Fruit fly (Drosophila melanogaster) whole organism, embryonic: ENCODE results near the gene morgue.

Experiments used
- Antp ChIP-seq: fragments of 200-800 bp; sonication (Bioruptor generic); optimal IDR thresholded peaks from 3 replicates; lab custom pipeline; 2016; ENCODE audit warnings: missing biosample characterization, missing genetic modification characterization
- Awh ChIP-seq: fragments of 200-800 bp; sonication (Bioruptor generic); IDR thresholded peaks from 2 replicates; pipeline ENCODE4, ENCODE4 v1.3.6; 2022; ENCODE audit warnings: missing biosample characterization, missing genetic modification characterization
- BEAF-32 ChIP-seq: fragments of 200-800 bp; sonication (Bioruptor generic); optimal IDR thresholded peaks from 3 replicates; lab custom pipeline; 2017; ENCODE audit warnings: missing biosample characterization, missing genetic modification characterization, mild to moderate bottlenecking, moderate library complexity, missing genetic modification reagents
- CG10274 ChIP-seq: fragments of 200-800 bp; sonication (Bioruptor generic); optimal IDR thresholded peaks from 3 replicates; lab custom pipeline; 2017; ENCODE audit warnings: missing biosample characterization, mild to moderate bottlenecking, missing genetic modification characterization
- CG11456 ChIP-seq: fragments of 200-800 bp; sonication (Bioruptor generic); IDR thresholded peaks from 3 replicates; pipeline ENCODE4 v1.3.6; 2022; ENCODE audit warnings: missing biosample characterization, missing genetic modification characterization
- CG12155 ChIP-seq: fragments of 200-800 bp; sonication (Bioruptor generic); optimal IDR thresholded peaks from 3 replicates; lab custom pipeline; 2016; ENCODE audit warnings: missing biosample characterization, missing genetic modification characterization
- CG12744 ChIP-seq: fragments of 200-800 bp; sonication (Bioruptor generic); optimal IDR thresholded peaks from 2 replicates; lab custom pipeline; 2016; ENCODE audit warnings: missing biosample characterization, missing genetic modification characterization
- CG13775 ChIP-seq: fragments of 200-800 bp; sonication (Bioruptor generic); optimal IDR thresholded peaks from 3 replicates; lab custom pipeline; 2017; ENCODE audit warnings: missing biosample characterization, mild to moderate bottlenecking, missing genetic modification characterization
- CG17568 ChIP-seq: fragments of 200-800 bp; sonication (Bioruptor generic); optimal IDR thresholded peaks from 2 replicates; lab custom pipeline; 2018; ENCODE audit warnings: missing biosample characterization, mild to moderate bottlenecking, missing genetic modification characterization, moderate library complexity
- CG2678 ChIP-seq: fragments of 200-800 bp; sonication (Bioruptor generic); optimal IDR thresholded peaks from 3 replicates; lab custom pipeline; 2019; ENCODE audit warnings: missing biosample characterization, mild to moderate bottlenecking, missing genetic modification characterization, moderate library complexity
- CG2712 ChIP-seq: fragments of 200-800 bp; optimal IDR thresholded peaks from 3 replicates; lab custom pipeline; 2019; ENCODE audit warnings: missing biosample characterization, mild to moderate bottlenecking, missing genetic modification characterization, moderate library complexity
- CG31388 ChIP-seq: fragments of 200-800 bp; sonication (Bioruptor generic); optimal IDR thresholded peaks from 2 replicates; lab custom pipeline; 2016; ENCODE audit warnings: missing biosample characterization, missing genetic modification characterization
- CG31441 ChIP-seq: fragments of 200-800 bp; sonication (Bioruptor generic); IDR thresholded peaks from 2 replicates; pipeline ENCODE4 v1.3.6; 2022; ENCODE audit warnings: missing biosample characterization, missing genetic modification characterization
- CG3847 ChIP-seq: fragments of 200-800 bp; sonication (Bioruptor generic); IDR thresholded peaks from 2 replicates; pipeline ENCODE4 v1.3.6; 2022; ENCODE audit warnings: missing biosample characterization, missing genetic modification characterization
- CG4360 ChIP-seq: fragments of 200-800 bp; sonication (Bioruptor generic); IDR thresholded peaks from 2 replicates; pipeline ENCODE4 v1.3.6; 2022; ENCODE audit warnings: missing biosample characterization, missing genetic modification characterization
- CG6683 ChIP-seq: fragments of 200-800 bp; sonication (Bioruptor generic); optimal IDR thresholded peaks from 2 replicates; lab custom pipeline; 2017; ENCODE audit warnings: missing biosample characterization, mild to moderate bottlenecking, missing genetic modification characterization, missing genetic modification reagents
- CG7357 ChIP-seq: fragments of 200-800 bp; sonication (Bioruptor generic); IDR thresholded peaks from 3 replicates; pipeline ENCODE4 v1.3.6; 2022; ENCODE audit warnings: missing biosample characterization, missing genetic modification characterization
- CG9817 ChIP-seq: fragments of 200-800 bp; sonication (Bioruptor generic); optimal IDR thresholded peaks from 2 replicates; lab custom pipeline; 2018; ENCODE audit warnings: missing biosample characterization, mild to moderate bottlenecking, missing genetic modification characterization, moderate library complexity
- CTCF ChIP-seq: fragments of 200-800 bp; sonication (Bioruptor generic); optimal IDR thresholded peaks from 2 replicates; lab custom pipeline; 2017; ENCODE audit warnings: missing biosample characterization, mild to moderate bottlenecking, missing genetic modification characterization, moderate library complexity
- Chrac-16 ChIP-seq: fragments of 200-800 bp; sonication (Bioruptor generic); optimal IDR thresholded peaks from 3 replicates; lab custom pipeline; 2016; ENCODE audit warnings: missing biosample characterization, missing genetic modification characterization
- ERR ChIP-seq: fragments of 200-800 bp; sonication (Bioruptor generic); optimal IDR thresholded peaks from 2 replicates; lab custom pipeline; 2016; ENCODE audit warnings: missing biosample characterization, missing genetic modification characterization
- Elba2 ChIP-seq: fragments of 200-800 bp; sonication (Bioruptor generic); optimal IDR thresholded peaks from 3 replicates; lab custom pipeline; 2016; ENCODE audit warnings: missing biosample characterization, missing genetic modification characterization
- GATAe ChIP-seq: fragments of 200-800 bp; sonication (Bioruptor generic); conservative IDR thresholded peaks from 2 replicates; pipeline ENCODE4 v1.3.6; 2022; ENCODE audit warnings: missing biosample characterization, missing genetic modification characterization
- Gug ChIP-seq: fragments of 200-800 bp; sonication (Bioruptor generic); IDR thresholded peaks from 4 replicates; pipeline ENCODE4 v1.3.6; 2022; ENCODE audit warnings: missing biosample characterization, missing genetic modification characterization
- H15 ChIP-seq: fragments of 200-800 bp; sonication (Bioruptor generic); IDR thresholded peaks from 3 replicates; pipeline ENCODE4 v1.3.6; 2022; ENCODE audit warnings: missing biosample characterization, missing genetic modification characterization
- HLH54F ChIP-seq: fragments of 200-800 bp; sonication (Bioruptor generic); optimal IDR thresholded peaks from 3 replicates; lab custom pipeline; 2016; ENCODE audit warnings: missing biosample characterization, missing genetic modification characterization
- Hey ChIP-seq: fragments of 200-800 bp; sonication (Bioruptor generic); optimal IDR thresholded peaks from 3 replicates; lab custom pipeline; 2018; ENCODE audit warnings: missing biosample characterization, mild to moderate bottlenecking, missing genetic modification characterization
- Kr ChIP-seq: fragments of 200-800 bp; sonication (Bioruptor generic); optimal IDR thresholded peaks from 2 replicates; lab custom pipeline; 2017; ENCODE audit warnings: missing biosample characterization, mild to moderate bottlenecking, missing genetic modification characterization
- Mad ChIP-seq: fragments of 200-800 bp; sonication (Bioruptor generic); optimal IDR thresholded peaks from 2 replicates; lab custom pipeline; 2016; ENCODE audit warnings: missing biosample characterization, missing genetic modification characterization
- Med ChIP-seq: fragments of 200-800 bp; sonication (Bioruptor generic); peaks from one replicate; lab custom pipeline; 2016; ENCODE audit warnings: missing biosample characterization, missing genetic modification characterization, mild to moderate bottlenecking, inconsistent platforms, moderate library complexity
- Mrtf ChIP-seq: fragments of 200-800 bp; sonication (Bioruptor generic); IDR thresholded peaks from 3 replicates; pipeline ENCODE4 v1.3.6; 2022; ENCODE audit warnings: missing biosample characterization, missing genetic modification characterization
- Nf-YC ChIP-seq: fragments of 200-800 bp; optimal IDR thresholded peaks from 3 replicates; lab custom pipeline; 2019; ENCODE audit warnings: missing biosample characterization, mild to moderate bottlenecking, missing genetic modification characterization, moderate library complexity
- Oli ChIP-seq: fragments of 200-800 bp; sonication (Bioruptor generic); optimal IDR thresholded peaks from 2 replicates; lab custom pipeline; 2018; ENCODE audit warnings: missing biosample characterization, mild to moderate bottlenecking, missing genetic modification characterization, moderate library complexity
- Sox102F ChIP-seq: fragments of 200-800 bp; sonication (Bioruptor generic); optimal IDR thresholded peaks from 2 replicates; lab custom pipeline; 2018; ENCODE audit warnings: missing biosample characterization, mild to moderate bottlenecking, missing genetic modification characterization, moderate library complexity
- Sry-β ChIP-seq: fragments of 200-800 bp; sonication (Bioruptor generic); optimal IDR thresholded peaks from 2 replicates; lab custom pipeline; 2018; ENCODE audit warnings: missing biosample characterization, mild to moderate bottlenecking, missing genetic modification characterization, moderate library complexity
- Stat92E ChIP-seq, 3 experiments: fragments of >200 bp in 2 of 3; fragments of 200-800 bp in 1 of 3; sonication (Bioruptor generic) in 1 of 3; optimal IDR thresholded peaks; 2 replicates each; lab custom pipeline; 2017 to 2019; ENCODE audit warnings: missing biosample characterization in 3 of 3, missing genetic modification characterization in 3 of 3, mild to moderate bottlenecking in 1 of 3, moderate library complexity in 1 of 3
- ab ChIP-seq: fragments of 200-800 bp; sonication (Bioruptor generic); optimal IDR thresholded peaks from 2 replicates; lab custom pipeline; 2016; ENCODE audit warnings: missing biosample characterization, missing genetic modification characterization
- ash1 ChIP-seq: fragments of 200-800 bp; sonication (Bioruptor generic); optimal IDR thresholded peaks from 2 replicates; lab custom pipeline; 2018; ENCODE audit warnings: missing biosample characterization, mild to moderate bottlenecking, missing genetic modification characterization
- ato ChIP-seq: fragments of 200-800 bp; sonication (Bioruptor generic); IDR thresholded peaks from 2 replicates; pipeline ENCODE4 v1.3.6; 2022; ENCODE audit warnings: missing biosample characterization, missing genetic modification characterization; ENCODE audit not compliant: partially characterized antibody
- caup ChIP-seq: fragments of 200-800 bp; sonication (Bioruptor generic); optimal IDR thresholded peaks from 3 replicates; lab custom pipeline; 2017; ENCODE audit warnings: missing biosample characterization, mild to moderate bottlenecking, missing genetic modification characterization, moderate library complexity; ENCODE audit not compliant: severe bottlenecking
- crc ChIP-seq: fragments of 200-800 bp; sonication (Bioruptor generic); optimal IDR thresholded peaks from 2 replicates; lab custom pipeline; 2016; ENCODE audit warnings: missing biosample characterization, missing genetic modification characterization
- da ChIP-seq: fragments of 200-800 bp; sonication (Bioruptor generic); optimal IDR thresholded peaks from 2 replicates; lab custom pipeline; 2016; ENCODE audit warnings: missing biosample characterization, missing genetic modification characterization
- gt ChIP-seq: fragments of 200-800 bp; sonication (Bioruptor generic); IDR thresholded peaks from 2 replicates; pipeline ENCODE4 v1.3.6; 2022; ENCODE audit warnings: missing biosample characterization, missing genetic modification characterization
- klu ChIP-seq: fragments of 200-800 bp; sonication (Bioruptor generic); IDR thresholded peaks from 2 replicates; pipeline ENCODE4 v1.3.6; 2022; ENCODE audit warnings: missing biosample characterization, missing genetic modification characterization
- lbe ChIP-seq: fragments of 200-800 bp; sonication (Bioruptor generic); optimal IDR thresholded peaks from 2 replicates; lab custom pipeline; 2016; ENCODE audit warnings: missing biosample characterization, mild to moderate bottlenecking, missing genetic modification characterization
- pzg ChIP-seq: fragments of 200-800 bp; sonication (Bioruptor generic); optimal IDR thresholded peaks from 3 replicates; lab custom pipeline; 2018; ENCODE audit warnings: missing biosample characterization, mild to moderate bottlenecking, missing genetic modification characterization, moderate library complexity
- ranshi ChIP-seq: fragments of 200-800 bp; sonication (Bioruptor generic); IDR thresholded peaks from 2 replicates; pipeline ENCODE4 v1.3.6; 2022; ENCODE audit warnings: missing biosample characterization, missing genetic modification characterization
- repo ChIP-seq: fragments of 200-800 bp; sonication (Bioruptor generic); optimal IDR thresholded peaks from 2 replicates; lab custom pipeline; 2016; ENCODE audit warnings: missing biosample characterization, missing genetic modification characterization
- rib ChIP-seq: fragments of 200-800 bp; sonication (Bioruptor generic); IDR thresholded peaks from 2 replicates; pipeline ENCODE4 v1.3.6; 2022; ENCODE audit warnings: missing biosample characterization, missing genetic modification characterization
- sc ChIP-seq, 3 experiments: fragments of >200 bp in 2 of 3; fragments of 200-800 bp in 1 of 3; sonication (Bioruptor generic) in 1 of 3; optimal IDR thresholded peaks; 2 replicates in 2 of 3; 3 replicates in 1 of 3; lab custom pipeline; 2017; ENCODE audit warnings: mild to moderate bottlenecking in 1 of 3, missing biosample characterization in 1 of 3, missing genetic modification characterization in 1 of 3, missing genetic modification reagents in 1 of 3
- unpg ChIP-seq: fragments of 200-800 bp; sonication (Bioruptor generic); optimal IDR thresholded peaks from 3 replicates; lab custom pipeline; 2018; ENCODE audit warnings: missing biosample characterization, mild to moderate bottlenecking, missing genetic modification characterization, moderate library complexity

The morgue gene

dm6 chr2L:4448582-4449016 is 4.1 kb upstream of the morgue start, which contains the start of gene MFS18 (continued):
- TF ChIP-seq crc (GFP tag; lab: Kevin White, UChicago) (peak; percentile 92), Med (GFP tag; lab: Kevin White, UChicago) (peak; percentile 97), CG6683 (GFP tag; lab: Kevin White, UChicago) (peak; percentile 97), CG7357 (GFP tag; lab: Robert Waterston, UW) (peak; percentile 96), ranshi (GFP tag; lab: Robert Waterston, UW) (peak; percentile 99), CG2678 (tag; lab: Kevin White, UChicago) (peak; percentile 99), H15 (GFP tag; lab: Robert Waterston, UW) (peak; percentile 99), Chrac-16 (GFP tag; lab: Kevin White, UChicago) (peak; percentile 97), da (GFP tag; lab: Kevin White, UChicago) (peak; percentile 55), ab (peak; percentile 54), klu (GFP tag; lab: Robert Waterston, UW) (peak; percentile 96), unpg (GFP tag; lab: Kevin White, UChicago) (peak; percentile 96), Kr (no peak), ash1 (GFP tag; lab: Kevin White, UChicago) (peak; percentile 90), HLH54F (GFP tag; lab: Kevin White, UChicago) (peak; percentile 88), BEAF-32 (GFP tag; lab: Kevin White, UChicago) (peak; percentile 49), CG13775 (GFP tag; lab: Kevin White, UChicago) (peak; percentile 98), Sry-β (GFP tag; lab: Kevin White, UChicago) (peak; percentile 71), Sox102F (GFP tag; lab: Kevin White, UChicago) (peak; percentile 97), Elba2 (peak; percentile 72), repo (GFP tag; lab: Kevin White, UChicago) (peak; percentile 91), rib (peak; percentile 97), CG17568 (GFP tag; lab: Kevin White, UChicago) (no peak), ERR (GFP tag; lab: Kevin White, UChicago) (peak; percentile 57), CG9817 (peak; percentile 87), CG10274 (GFP tag; lab: Kevin White, UChicago) (peak; percentile 100), CG31441 (peak; percentile 99), CG2712 (tag; lab: Kevin White, UChicago) (peak; percentile 100), sc (optimal IDR thresholded peaks at IDR 0.05; lab: Kevin White, UChicago) (no peak), sc (GFP tag; optimal IDR thresholded peaks at IDR 0.05; lab: Kevin White, UChicago) (peak; percentile 93), GATAe (GFP tag; lab: Robert Waterston, UW) (peak; percentile 97), CTCF (GFP tag; lab: Kevin White, UChicago) (peak; percentile 72), Hey (no peak), CG12744 (peak; percentile 68), CG4360 (GFP tag; lab: Robert Waterston, UW) (peak; percentile 90), CG11456 (GFP tag; lab: Robert Waterston, UW) (peak; percentile 98), ato (GFP tag; lab: Robert Waterston, UW) (peak; percentile 92), Mad (GFP tag; lab: Kevin White, UChicago) (peak; percentile 90), pzg (peak; percentile 45), Oli (tag; lab: Kevin White, UChicago) (peak; percentile 95), lbe (GFP tag; lab: Kevin White, UChicago) (peak; percentile 93), Nf-YC (tag; lab: Kevin White, UChicago) (peak; percentile 87), CG3847 (GFP tag; lab: Robert Waterston, UW) (peak; percentile 97), Antp (peak; percentile 76), CG31388 (GFP tag; lab: Kevin White, UChicago) (peak; percentile 93), Mrtf (GFP tag; lab: Robert Waterston, UW) (peak; percentile 96), gt (GFP tag; lab: Robert Waterston, UW) (peak; percentile 96), caup (GFP tag; lab: Kevin White, UChicago) (peak; percentile 97), Stat92E (GFP tag; optimal IDR thresholded peaks at IDR 0.05; lab: Kevin White, UChicago) (peak in 1 of 3 experiments; percentile 96), Gug (GFP tag; lab: Robert Waterston, UW) (peak; percentile 99), Awh (GFP tag; lab: Robert Waterston, UW) (peak; percentile 99), CG12155 (GFP tag; lab: Kevin White, UChicago) (peak; percentile 94)
